Fruit fly (Drosophila melanogaster) whole organism, wandering third instar larva: Measurements from ENCODE around the gene Tcs3.

Experiments used
- Abd-B ChIP-seq: fragments of >200 bp; optimal IDR thresholded peaks from 2 replicates; lab custom pipeline; 2017; ENCODE audit warnings: missing biosample characterization, missing genetic modification characterization
- CG9705 ChIP-seq: fragments of 200-800 bp; sonication (Bioruptor generic); optimal IDR thresholded peaks from 2 replicates; lab custom pipeline; 2018; ENCODE audit warnings: missing biosample characterization, mild to moderate bottlenecking, missing genetic modification characterization
- CrebA ChIP-seq: fragments of 200-800 bp; sonication (Bioruptor generic); optimal IDR thresholded peaks from 2 replicates; lab custom pipeline; 2016; ENCODE audit warnings: missing biosample characterization, mild to moderate bottlenecking, missing genetic modification characterization, borderline replicate concordance
- Dfd ChIP-seq: fragments of >200 bp; optimal IDR thresholded peaks from 2 replicates; lab custom pipeline; 2017; ENCODE audit warnings: missing biosample characterization, missing genetic modification characterization
- GATAd ChIP-seq: sonication (Bioruptor generic); optimal IDR thresholded peaks from 2 replicates; lab custom pipeline; 2016; ENCODE audit warnings: missing biosample characterization, missing genetic modification characterization
- HLH106 ChIP-seq: fragments of 200-800 bp; optimal IDR thresholded peaks from 3 replicates; lab custom pipeline; 2019; ENCODE audit warnings: missing biosample characterization, mild to moderate bottlenecking, missing genetic modification characterization, moderate library complexity
- Hnf4 ChIP-seq: fragments of 200-800 bp; sonication (Bioruptor generic); optimal IDR thresholded peaks from 2 replicates; lab custom pipeline; 2016; ENCODE audit warnings: missing biosample characterization, mild to moderate bottlenecking, missing genetic modification characterization
- Hr78 ChIP-seq: fragments of >200 bp; optimal IDR thresholded peaks from 2 replicates; lab custom pipeline; 2017; ENCODE audit warnings: missing biosample characterization, missing genetic modification characterization
- Hr83 ChIP-seq: fragments of 200-300 bp; sonication (Bioruptor generic); optimal IDR thresholded peaks from 2 replicates; lab custom pipeline; 2016; ENCODE audit warnings: missing biosample characterization, mild to moderate bottlenecking, missing genetic modification characterization, moderate library complexity; ENCODE audit not compliant: poor library complexity, severe bottlenecking
- Jra ChIP-seq: sonication (Bioruptor generic); optimal IDR thresholded peaks from 2 replicates; lab custom pipeline; 2016; ENCODE audit warnings: missing biosample characterization, missing genetic modification characterization
- Mio ChIP-seq: sonication (Bioruptor generic); optimal IDR thresholded peaks from 2 replicates; lab custom pipeline; 2016; ENCODE audit warnings: missing biosample characterization, missing genetic modification characterization
- N ChIP-seq: fragments of >200 bp; optimal IDR thresholded peaks from 2 replicates; lab custom pipeline; 2018; ENCODE audit warnings: missing biosample characterization, missing external identifiers, missing genetic modification characterization
- Rel ChIP-seq, 2 experiments: fragments of 200-800 bp; sonication (Bioruptor generic) in 1 of 2; optimal IDR thresholded peaks; 2 replicates in 1 of 2; 3 replicates in 1 of 2; lab custom pipeline; 2016 to 2019; ENCODE audit warnings: mild to moderate bottlenecking in 2 of 2, missing biosample characterization in 2 of 2, missing genetic modification characterization in 2 of 2, moderate library complexity in 1 of 2
- Sp1 ChIP-seq: fragments of 200-800 bp; sonication (Bioruptor generic); optimal IDR thresholded peaks from 3 replicates; lab custom pipeline; 2019; ENCODE audit warnings: missing biosample characterization, mild to moderate bottlenecking, missing genetic modification characterization, moderate library complexity
- Vsx2 ChIP-seq: fragments of 200-300, 225-300 bp; sonication (Bioruptor generic); optimal IDR thresholded peaks from 2 replicates; lab custom pipeline; 2018; ENCODE audit warnings: missing biosample characterization, missing genetic modification characterization; ENCODE audit not compliant: partially characterized antibody
- br ChIP-seq: fragments of 200-800 bp; sonication (Bioruptor generic); optimal IDR thresholded peaks from 2 replicates; lab custom pipeline; 2016; ENCODE audit warnings: missing biosample characterization, missing genetic modification characterization
- brk ChIP-seq: fragments of 200-800 bp; sonication (Bioruptor generic); optimal IDR thresholded peaks from 2 replicates; lab custom pipeline; 2016; ENCODE audit warnings: missing biosample characterization, mild to moderate bottlenecking, missing genetic modification characterization
- dl ChIP-seq, 2 experiments: fragments of 175-275, 200-275 bp in 1 of 2; fragments of 200-275 bp in 1 of 2; sonication (Bioruptor generic); optimal IDR thresholded peaks; lab custom pipeline; 2018; ENCODE audit warnings: mild to moderate bottlenecking in 2 of 2, missing biosample characterization in 2 of 2, missing genetic modification characterization in 2 of 2, moderate library complexity in 2 of 2; ENCODE audit not compliant: partially characterized antibody in 2 of 2, insufficient read depth in 1 of 2
- dmrt93B ChIP-seq: fragments of 200-800 bp; sonication (Bioruptor generic); optimal IDR thresholded peaks from 2 replicates; lab custom pipeline; 2018; ENCODE audit warnings: missing biosample characterization, mild to moderate bottlenecking, missing genetic modification characterization
- dsf ChIP-seq: sonication (Bioruptor generic); optimal IDR thresholded peaks from 2 replicates; lab custom pipeline; 2016; ENCODE audit warnings: missing biosample characterization, missing genetic modification characterization, borderline replicate concordance
- ey ChIP-seq: fragments of 200-800 bp; sonication (Bioruptor generic); optimal IDR thresholded peaks from 2 replicates; lab custom pipeline; 2016; ENCODE audit warnings: missing biosample characterization, missing genetic modification characterization
- foxo ChIP-seq, 2 experiments: fragments of 200-800 bp; sonication (Bioruptor generic); optimal IDR thresholded peaks; 2 replicates in 1 of 2; 3 replicates in 1 of 2; lab custom pipeline; 2016 to 2017; ENCODE audit warnings: missing biosample characterization in 2 of 2, missing genetic modification characterization in 2 of 2
- h ChIP-seq: fragments of 200-800 bp; sonication (Bioruptor generic); optimal IDR thresholded peaks from 3 replicates; lab custom pipeline; 2016; ENCODE audit warnings: missing biosample characterization, mild to moderate bottlenecking, missing genetic modification characterization
- jim ChIP-seq: fragments of 175-275, 200-325 bp; sonication (Bioruptor generic); optimal IDR thresholded peaks from 2 replicates; lab custom pipeline; 2016; ENCODE audit warnings: missing biosample characterization, mild to moderate bottlenecking, missing genetic modification characterization
- lola ChIP-seq: fragments of >200 bp; optimal IDR thresholded peaks from 2 replicates; lab custom pipeline; 2017; ENCODE audit warnings: missing biosample characterization, missing genetic modification characterization
- pan ChIP-seq: fragments of >200 bp; optimal IDR thresholded peaks from 2 replicates; lab custom pipeline; 2017
- psq ChIP-seq: fragments of 200-800 bp; sonication (Bioruptor generic); optimal IDR thresholded peaks from 3 replicates; lab custom pipeline; 2017; ENCODE audit warnings: missing biosample characterization, mild to moderate bottlenecking, missing genetic modification characterization, moderate library complexity
- rgr ChIP-seq: fragments of 200-800 bp; sonication (Bioruptor generic); optimal IDR thresholded peaks from 3 replicates; lab custom pipeline; 2016; ENCODE audit warnings: missing biosample characterization, mild to moderate bottlenecking, missing genetic modification characterization
- sv ChIP-seq: fragments of 200-800 bp; sonication (Bioruptor generic); optimal IDR thresholded peaks from 3 replicates; lab custom pipeline; 2016; ENCODE audit warnings: missing biosample characterization, missing genetic modification characterization
- usp ChIP-seq: fragments of >200 bp; optimal IDR thresholded peaks from 2 replicates; lab custom pipeline; 2017; ENCODE audit warnings: missing biosample characterization, missing genetic modification characterization
- woc ChIP-seq: sonication (Bioruptor generic); optimal IDR thresholded peaks from 2 replicates; lab custom pipeline; 2016; ENCODE audit warnings: missing biosample characterization, mild to moderate bottlenecking, missing genetic modification characterization

The Tcs3 gene

DNA sequence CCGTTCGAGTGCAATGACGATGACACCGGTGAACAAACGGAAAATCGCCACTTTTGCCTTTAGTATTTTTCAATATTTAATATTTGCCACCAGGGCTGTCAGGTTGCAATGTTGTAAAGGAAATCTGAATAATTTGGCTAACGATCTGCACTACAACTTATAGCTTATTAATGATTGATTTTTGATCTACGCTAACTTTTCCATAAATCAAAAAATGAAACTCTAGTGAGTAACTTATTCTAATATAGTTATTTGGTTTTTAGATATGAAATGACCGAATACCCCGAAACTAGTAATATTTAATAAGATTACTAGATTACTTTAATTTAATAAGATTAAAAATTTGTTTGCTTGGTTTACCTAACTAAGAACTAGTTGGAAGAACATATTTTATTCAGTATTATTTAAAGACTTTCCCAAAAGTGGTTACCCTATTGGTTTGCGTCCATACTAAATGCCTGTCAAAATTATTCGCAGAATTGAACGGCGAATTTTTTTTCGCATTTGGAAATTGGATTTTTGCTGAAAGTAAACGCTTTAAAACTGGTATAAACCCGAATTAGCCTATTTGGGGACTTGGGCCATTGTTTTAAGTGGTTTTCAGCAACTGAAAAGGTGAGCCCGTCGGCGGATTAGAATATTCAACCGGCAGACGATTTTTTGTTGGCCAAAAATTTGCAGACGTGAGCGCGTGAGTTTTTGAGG lies 34.2 kb downstream of the Tcs3 start, which contains the start of the genes Agpat3 and RAF2:
Gene Agpat3 (minus strand): TSS at position 78 of the 705 bp plus-strand sequence.
Gene RAF2 (plus strand): TSS at position 448 of the 705 bp plus-strand sequence.
- no peak for TF ChIP-seq dl (GFP tag; optimal IDR thresholded peaks at IDR 0.05; lab: Kevin White, UChicago; ENCODE audit: insufficient read depth in 1 of 2, partially characterized antibody in 2 of 2)
- peak; percentile 3 for TF ChIP-seq woc (GFP tag; lab: Kevin White, UChicago)
- peak; percentile 68 for TF ChIP-seq HLH106 (tag; lab: Kevin White, UChicago)
- no peak for TF ChIP-seq Dfd (GFP tag; lab: Kevin White, UChicago)
- TF ChIP-seq dmrt93B (GFP tag; lab: Kevin White, UChicago), result no peak
- peak; percentile 67 for TF ChIP-seq jim (GFP tag; lab: Kevin White, UChicago)
- peak in 1 of 2 experiments; percentile 46 for TF ChIP-seq foxo (GFP tag; optimal IDR thresholded peaks at IDR 0.05; lab: Kevin White, UChicago)
- no peak for TF ChIP-seq CG9705 (GFP tag; lab: Kevin White, UChicago)
- TF ChIP-seq Hnf4 (GFP tag; lab: Kevin White, UChicago), result no peak
- TF ChIP-seq Hr83 (GFP tag; lab: Kevin White, UChicago), result peak; percentile 55
- TF ChIP-seq Vsx2 (GFP tag; lab: Kevin White, UChicago), result no peak
- peak; percentile 26 for TF ChIP-seq ey (GFP tag; lab: Kevin White, UChicago)
- no peak for TF ChIP-seq sv
- TF ChIP-seq rgr (GFP tag; lab: Kevin White, UChicago), result no peak
- peak; percentile 8 for TF ChIP-seq Sp1 (GFP tag; lab: Kevin White, UChicago)
- peak; percentile 10 for TF ChIP-seq psq (GFP tag; lab: Kevin White, UChicago)
- no peak for TF ChIP-seq lola (GFP tag; lab: Kevin White, UChicago)
- no peak for TF ChIP-seq pan (lab: Kevin White, UChicago)
- TF ChIP-seq N (GFP tag; lab: Kevin White, UChicago), result no peak
- no peak for TF ChIP-seq Rel (GFP tag; optimal IDR thresholded peaks at IDR 0.05; lab: Kevin White, UChicago)
- TF ChIP-seq Rel (tag; optimal IDR thresholded peaks at IDR 0.05; lab: Kevin White, UChicago), result no peak
- no peak for TF ChIP-seq brk (GFP tag; lab: Kevin White, UChicago)

DNA sequence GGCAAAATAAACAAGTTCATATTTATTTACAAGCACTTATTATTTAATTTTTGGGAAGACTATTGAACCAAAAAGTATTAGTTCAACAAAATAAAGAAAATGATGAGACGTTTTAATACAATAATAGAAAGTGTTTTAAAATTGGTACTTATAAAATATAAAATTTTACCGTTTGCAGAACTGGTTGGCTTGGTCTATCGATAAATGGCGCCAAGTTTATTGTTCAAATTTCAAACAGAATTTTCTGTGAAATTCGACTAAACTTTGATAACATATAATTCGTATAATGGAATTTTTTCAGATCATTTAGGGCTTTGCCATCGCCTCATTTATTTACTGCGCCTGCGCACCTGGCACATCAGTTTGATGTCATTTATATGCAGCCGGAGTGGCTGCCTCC lies 39.0 kb downstream of the Tcs3 start:
- no peak for TF ChIP-seq Abd-B (GFP tag; lab: Kevin White, UChicago)
- TF ChIP-seq GATAd, result no peak
- TF ChIP-seq br (GFP tag; lab: Kevin White, UChicago), result no peak
- no peak for TF ChIP-seq HLH106 (tag; lab: Kevin White, UChicago)
- TF ChIP-seq CG9705 (GFP tag; lab: Kevin White, UChicago), result no peak
- TF ChIP-seq psq (GFP tag; lab: Kevin White, UChicago), result no peak
- no peak for TF ChIP-seq CrebA (GFP tag; lab: Kevin White, UChicago)
- TF ChIP-seq pan (lab: Kevin White, UChicago), result no peak
- TF ChIP-seq dsf (GFP tag; lab: Kevin White, UChicago), result no peak
- TF ChIP-seq h (GFP tag; lab: Kevin White, UChicago), result no peak
- no peak for TF ChIP-seq dl (GFP tag; optimal IDR thresholded peaks at IDR 0.05; lab: Kevin White, UChicago; ENCODE audit: insufficient read depth in 1 of 2, partially characterized antibody in 2 of 2)
- no peak for TF ChIP-seq usp
- no peak for TF ChIP-seq N (GFP tag; lab: Kevin White, UChicago)
- TF ChIP-seq Mio, result no peak

DNA sequence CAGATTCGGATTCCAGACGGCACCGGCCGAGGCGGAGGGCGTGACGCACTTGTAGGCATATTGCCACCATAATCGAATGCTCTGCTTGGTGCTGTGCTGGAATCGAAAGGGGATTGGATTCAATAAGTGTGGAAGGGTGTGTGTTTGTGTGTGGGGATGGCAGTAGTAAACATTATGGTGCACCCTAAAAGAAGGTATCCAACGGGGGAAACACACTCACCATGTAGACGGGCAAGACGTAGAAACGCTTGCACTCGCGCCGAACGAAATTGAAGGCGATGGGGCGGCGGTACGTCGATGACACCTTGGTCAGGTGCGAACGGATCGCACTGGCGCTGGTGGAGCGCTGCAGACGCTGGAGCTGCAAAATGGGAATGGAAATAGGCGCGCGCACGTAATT lies 39.5 kb downstream of the Tcs3 start:
- no peak for TF ChIP-seq Jra (GFP tag; lab: Kevin White, UChicago)
- no peak for TF ChIP-seq Rel (GFP tag; optimal IDR thresholded peaks at IDR 0.05; lab: Kevin White, UChicago)
- TF ChIP-seq Rel (tag; optimal IDR thresholded peaks at IDR 0.05; lab: Kevin White, UChicago), result peak; percentile 77

DNA sequence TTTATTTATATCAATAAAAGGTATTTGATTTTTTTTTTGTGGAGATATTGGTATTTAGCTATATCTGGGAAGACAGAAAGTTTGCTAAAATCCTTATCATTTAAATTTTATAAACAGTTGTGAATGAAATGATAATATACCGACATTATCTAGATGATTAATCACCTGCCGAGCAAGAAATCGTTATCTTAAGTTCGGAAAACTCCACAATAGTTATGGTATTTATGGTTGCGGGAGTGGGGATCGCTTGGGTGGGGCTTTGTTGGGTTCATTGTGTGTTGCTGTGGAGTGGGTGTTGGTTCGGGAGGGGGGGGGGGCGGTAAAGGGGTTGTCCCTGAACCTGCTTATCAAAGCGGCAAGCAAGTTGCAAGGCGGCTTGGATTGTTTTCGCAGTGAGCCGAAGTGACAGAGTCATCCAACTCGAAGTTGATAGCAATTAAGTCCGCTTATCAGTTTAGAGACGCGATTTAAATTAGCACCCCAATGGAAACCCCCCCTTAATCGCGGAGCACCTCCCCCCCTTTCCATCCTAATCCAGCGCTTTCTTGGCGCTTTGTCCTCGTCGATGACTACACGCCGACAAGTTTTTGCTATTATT lies 40.5 kb downstream of the Tcs3 start:
- TF ChIP-seq N (GFP tag; lab: Kevin White, UChicago), result no peak
- TF ChIP-seq Rel (GFP tag; optimal IDR thresholded peaks at IDR 0.05; lab: Kevin White, UChicago), result no peak
- peak; percentile 87 for TF ChIP-seq Rel (tag; optimal IDR thresholded peaks at IDR 0.05; lab: Kevin White, UChicago)
- no peak for TF ChIP-seq Hr78
- TF ChIP-seq CrebA (GFP tag; lab: Kevin White, UChicago), result no peak
- no peak for TF ChIP-seq Sp1 (GFP tag; lab: Kevin White, UChicago)
- no peak for TF ChIP-seq woc (GFP tag; lab: Kevin White, UChicago)
